Fruit fly (Drosophila melanogaster) whole organism, embryonic: Measurements from ENCODE around the gene CG17207.

Source experiments
- Abd-B ChIP-seq: fragments of 200-800 bp; sonication (Bioruptor generic); optimal IDR thresholded peaks from 2 replicates; lab custom pipeline; 2018; ENCODE audit warnings: missing biosample characterization, mild to moderate bottlenecking, missing genetic modification characterization, moderate library complexity
- Atf3 ChIP-seq: fragments of 200-800 bp; sonication (Bioruptor generic); optimal IDR thresholded peaks from 3 replicates; lab custom pipeline; 2016; ENCODE audit warnings: missing biosample characterization, missing genetic modification characterization
- CG11093 ChIP-seq: fragments of 200-800 bp; sonication (Bioruptor generic); IDR thresholded peaks from 3 replicates; pipeline ENCODE4 v1.3.6; 2022; ENCODE audit warnings: missing biosample characterization, missing genetic modification characterization
- CG11695 ChIP-seq: fragments of 200-800 bp; sonication (Bioruptor generic); IDR thresholded peaks from 3 replicates; pipeline ENCODE4 v1.3.6; 2022; ENCODE audit warnings: missing biosample characterization, missing genetic modification characterization
- CG12071 ChIP-seq: fragments of 200-800 bp; sonication (Bioruptor generic); optimal IDR thresholded peaks from 3 replicates; lab custom pipeline; 2018; ENCODE audit warnings: missing biosample characterization, mild to moderate bottlenecking, missing genetic modification characterization
- CG12744 ChIP-seq: fragments of 200-800 bp; sonication (Bioruptor generic); optimal IDR thresholded peaks from 2 replicates; lab custom pipeline; 2016; ENCODE audit warnings: missing biosample characterization, missing genetic modification characterization
- CG13123 ChIP-seq: fragments of 200-800 bp; sonication (Bioruptor generic); optimal IDR thresholded peaks from 2 replicates; lab custom pipeline; 2016; ENCODE audit warnings: missing biosample characterization, missing genetic modification characterization
- CG15269 ChIP-seq: fragments of 200-800 bp; sonication (Bioruptor generic); optimal IDR thresholded peaks from 2 replicates; lab custom pipeline; 2018; ENCODE audit warnings: missing biosample characterization, mild to moderate bottlenecking, missing genetic modification characterization, moderate library complexity
- CG1602 ChIP-seq: fragments of 200-800 bp; sonication (Bioruptor generic); optimal IDR thresholded peaks from 3 replicates; lab custom pipeline; 2016; ENCODE audit warnings: missing biosample characterization, missing genetic modification characterization
- CG18599 ChIP-seq: fragments of 200-800 bp; sonication (Bioruptor generic); optimal IDR thresholded peaks from 3 replicates; lab custom pipeline; 2017; ENCODE audit warnings: missing biosample characterization, missing genetic modification characterization, mild to moderate bottlenecking, moderate library complexity, missing genetic modification reagents
- CG18619 ChIP-seq: fragments of 200-800 bp; sonication (Bioruptor generic); optimal IDR thresholded peaks from 3 replicates; lab custom pipeline; 2017; ENCODE audit warnings: missing biosample characterization, mild to moderate bottlenecking, missing genetic modification characterization
- CG2889 ChIP-seq: fragments of 200-800 bp; sonication (Bioruptor generic); IDR thresholded peaks from 3 replicates; pipeline ENCODE4 v1.3.6; 2022; ENCODE audit warnings: missing biosample characterization, missing genetic modification characterization
- CG31441 ChIP-seq: fragments of 200-800 bp; sonication (Bioruptor generic); IDR thresholded peaks from 2 replicates; pipeline ENCODE4 v1.3.6; 2022; ENCODE audit warnings: missing biosample characterization, missing genetic modification characterization
- CG34422 ChIP-seq: fragments of 200-800 bp; sonication (Bioruptor generic); IDR thresholded peaks from 3 replicates; pipeline ENCODE4 v1.3.6; 2022; ENCODE audit warnings: missing biosample characterization, missing genetic modification characterization
- CG3838 ChIP-seq: fragments of 200-800 bp; sonication (Bioruptor generic); optimal IDR thresholded peaks from 3 replicates; lab custom pipeline; 2016; ENCODE audit warnings: missing biosample characterization, missing genetic modification characterization
- CG4328 ChIP-seq: fragments of 200-800 bp; sonication (Bioruptor generic); optimal IDR thresholded peaks from 3 replicates; lab custom pipeline; 2017; ENCODE audit warnings: missing biosample characterization, missing genetic modification reagents, missing genetic modification characterization
- CG4730 ChIP-seq: fragments of 200-800 bp; sonication (Bioruptor generic); IDR thresholded peaks from 2 replicates; pipeline ENCODE4 v1.3.6; 2022; ENCODE audit warnings: missing biosample characterization, missing genetic modification characterization
- CkIIα-i1 ChIP-seq: fragments of 200-800 bp; sonication (Bioruptor generic); IDR thresholded peaks from 2 replicates; pipeline ENCODE4 v1.3.6; 2022; ENCODE audit warnings: missing biosample characterization, missing genetic modification characterization
- Fer2 ChIP-seq: fragments of 200-800 bp; sonication (Bioruptor generic); optimal IDR thresholded peaks from 2 replicates; lab custom pipeline; 2018; ENCODE audit warnings: missing biosample characterization, mild to moderate bottlenecking, missing genetic modification characterization, moderate library complexity
- H15 ChIP-seq: fragments of 200-800 bp; sonication (Bioruptor generic); IDR thresholded peaks from 3 replicates; pipeline ENCODE4 v1.3.6; 2022; ENCODE audit warnings: missing biosample characterization, missing genetic modification characterization
- Hsf ChIP-seq: fragments of 200-800 bp; sonication (Bioruptor generic); optimal IDR thresholded peaks from 3 replicates; lab custom pipeline; 2016; ENCODE audit warnings: missing biosample characterization, missing genetic modification characterization
- Lhr ChIP-seq: fragments of 200-800 bp; sonication (Bioruptor generic); optimal IDR thresholded peaks from 3 replicates; lab custom pipeline; 2017; ENCODE audit warnings: mild to moderate bottlenecking, missing biosample characterization, missing genetic modification reagents, missing genetic modification characterization
- NFAT ChIP-seq: fragments of 200-800 bp; sonication (Bioruptor generic); IDR thresholded peaks from 2 replicates; pipeline ENCODE4 v1.3.6; 2022; ENCODE audit warnings: missing biosample characterization, missing genetic modification characterization
- Rx ChIP-seq: fragments of 200-800 bp; sonication (Bioruptor generic); IDR thresholded peaks from 2 replicates; pipeline ENCODE4 v1.3.6; 2022; ENCODE audit warnings: missing biosample characterization, missing genetic modification characterization
- Sin3A ChIP-seq: fragments of >200 bp; optimal IDR thresholded peaks from 2 replicates; lab custom pipeline; 2018
- Ssrp ChIP-seq: fragments of 200-800 bp; sonication (Bioruptor generic); optimal IDR thresholded peaks from 2 replicates; lab custom pipeline; 2018; ENCODE audit warnings: missing biosample characterization, mild to moderate bottlenecking, missing genetic modification characterization, moderate library complexity
- Usf ChIP-seq: fragments of 200-800 bp; sonication (Bioruptor generic); optimal IDR thresholded peaks from 2 replicates; lab custom pipeline; 2017; ENCODE audit warnings: missing genotype, missing biosample characterization, missing genetic modification characterization
- Vsx1 ChIP-seq: fragments of 200-800 bp; sonication (Bioruptor generic); optimal IDR thresholded peaks from 2 replicates; lab custom pipeline; 2017; ENCODE audit warnings: missing biosample characterization, mild to moderate bottlenecking, missing genetic modification characterization, missing genetic modification reagents
- aop ChIP-seq: fragments of 200-800 bp; sonication (Bioruptor generic); IDR thresholded peaks from 2 replicates; pipeline ENCODE4 v1.3.6; 2022; ENCODE audit warnings: missing biosample characterization, missing genetic modification characterization
- da ChIP-seq: fragments of 200-800 bp; sonication (Bioruptor generic); optimal IDR thresholded peaks from 2 replicates; lab custom pipeline; 2016; ENCODE audit warnings: missing biosample characterization, missing genetic modification characterization
- disco-r ChIP-seq: fragments of 200-800 bp; sonication (Bioruptor generic); optimal IDR thresholded peaks from 2 replicates; lab custom pipeline; 2016; ENCODE audit warnings: missing biosample characterization, missing genetic modification characterization
- exex ChIP-seq: fragments of 200-800 bp; sonication (Bioruptor generic); optimal IDR thresholded peaks from 4 replicates; lab custom pipeline; 2018; ENCODE audit warnings: missing biosample characterization, mild to moderate bottlenecking, missing genetic modification characterization, moderate library complexity
- fd96Cb ChIP-seq: fragments of 200-800 bp; sonication (Bioruptor generic); optimal IDR thresholded peaks from 2 replicates; lab custom pipeline; 2018; ENCODE audit warnings: missing biosample characterization, mild to moderate bottlenecking, missing genetic modification characterization, moderate library complexity
- hbn ChIP-seq: fragments of 200-800 bp; sonication (Bioruptor generic); IDR thresholded peaks from 2 replicates; pipeline ENCODE4 v1.3.6; 2022; ENCODE audit warnings: missing biosample characterization, missing genetic modification characterization; ENCODE audit not compliant: partially characterized antibody
- ind ChIP-seq: fragments of 200-800 bp; sonication (Bioruptor generic); optimal IDR thresholded peaks from 3 replicates; lab custom pipeline; 2016; ENCODE audit warnings: missing biosample characterization, missing genetic modification characterization
- insv ChIP-seq, 2 experiments: fragments of 200-800 bp; sonication (Bioruptor generic); optimal IDR thresholded peaks; 3 replicates each; lab custom pipeline; 2016 to 2018; ENCODE audit warnings: missing biosample characterization in 2 of 2, missing genetic modification characterization in 2 of 2
- kah ChIP-seq: fragments of 200-800 bp; sonication (Bioruptor generic); optimal IDR thresholded peaks from 2 replicates; lab custom pipeline; 2018; ENCODE audit warnings: missing biosample characterization, mild to moderate bottlenecking, missing genetic modification characterization
- ken ChIP-seq: fragments of 200-800 bp; sonication (Bioruptor generic); IDR thresholded peaks from 3 replicates; pipeline ENCODE4 v1.3.6; 2022; ENCODE audit warnings: missing biosample characterization, missing genetic modification characterization
- klu ChIP-seq: fragments of 200-800 bp; sonication (Bioruptor generic); IDR thresholded peaks from 2 replicates; pipeline ENCODE4 v1.3.6; 2022; ENCODE audit warnings: missing biosample characterization, missing genetic modification characterization
- kni ChIP-seq: fragments of 200-800 bp; sonication (Bioruptor generic); optimal IDR thresholded peaks from 3 replicates; lab custom pipeline; 2017; ENCODE audit warnings: mild to moderate bottlenecking, missing biosample characterization, missing genetic modification reagents, missing genetic modification characterization
- nom ChIP-seq: fragments of 200-800 bp; sonication (Bioruptor generic); optimal IDR thresholded peaks from 2 replicates; lab custom pipeline; 2017; ENCODE audit warnings: missing biosample characterization, missing genetic modification characterization, mild to moderate bottlenecking, moderate library complexity, missing genetic modification reagents
- pfk ChIP-seq: fragments of 200-800 bp; sonication (Bioruptor generic); optimal IDR thresholded peaks from 2 replicates; lab custom pipeline; 2018; ENCODE audit warnings: missing biosample characterization, mild to moderate bottlenecking, missing genetic modification characterization, moderate library complexity
- salm ChIP-seq: fragments of 200-800 bp; sonication (Bioruptor generic); optimal IDR thresholded peaks from 2 replicates; lab custom pipeline; 2018; ENCODE audit warnings: missing biosample characterization, mild to moderate bottlenecking, missing genetic modification characterization
- so ChIP-seq: fragments of 200-800 bp; sonication (Bioruptor generic); IDR thresholded peaks from 3 replicates; pipeline ENCODE4 v1.3.6; 2022; ENCODE audit warnings: missing biosample characterization, missing genetic modification characterization
- tna ChIP-seq: fragments of 200-800 bp; sonication (Bioruptor generic); IDR thresholded peaks from 2 replicates; pipeline ENCODE4 v1.3.6; 2022; ENCODE audit warnings: missing biosample characterization, missing genetic modification characterization; ENCODE audit not compliant: partially characterized antibody
- ttk ChIP-seq: fragments of 200-800 bp; sonication (Bioruptor generic); IDR thresholded peaks from 2 replicates; pipeline ENCODE4 v2.1.2; 2022; ENCODE audit warnings: missing biosample characterization, missing genetic modification characterization
- unc-4 ChIP-seq: fragments of 200-800 bp; sonication (Bioruptor generic); IDR thresholded peaks from 2 replicates; pipeline ENCODE4 v1.3.6; 2022; ENCODE audit warnings: missing biosample characterization, missing genetic modification characterization; ENCODE audit not compliant: partially characterized antibody
- unpg ChIP-seq: fragments of 200-800 bp; sonication (Bioruptor generic); optimal IDR thresholded peaks from 3 replicates; lab custom pipeline; 2018; ENCODE audit warnings: missing biosample characterization, mild to moderate bottlenecking, missing genetic modification characterization, moderate library complexity
- wek ChIP-seq: fragments of 200-800 bp; sonication (Bioruptor generic); optimal IDR thresholded peaks from 3 replicates; lab custom pipeline; 2018; ENCODE audit warnings: missing biosample characterization, mild to moderate bottlenecking, missing genetic modification characterization, moderate library complexity
- zfh2 ChIP-seq: fragments of 200-800 bp; sonication (Bioruptor generic); optimal IDR thresholded peaks from 2 replicates; lab custom pipeline; 2016; ENCODE audit warnings: missing biosample characterization, missing genetic modification characterization

Gene CG17207

dm6 chr3R:12425510-12426309 lies 13.2 kb downstream of the CG17207 start, which contains the start of gene Pp1-87B (continued):
- TF ChIP-seq Sin3A = peak; percentile 100
- no peak for TF ChIP-seq CG4730 (GFP tag; lab: Robert Waterston, UW)
- TF ChIP-seq NFAT (GFP tag; lab: Robert Waterston, UW) = no peak
- TF ChIP-seq so (GFP tag; lab: Robert Waterston, UW) = no peak
- TF ChIP-seq CG34422 (GFP tag; lab: Robert Waterston, UW) = peak; percentile 31; the same call in 1 of the 3 replicates
- TF ChIP-seq CG4328 (GFP tag; lab: Kevin White, UChicago) = peak; percentile 32
- no peak for TF ChIP-seq pfk (GFP tag; lab: Kevin White, UChicago)
- TF ChIP-seq tna = no peak; the same call in 1 of the 2 replicates
- TF ChIP-seq Lhr (GFP tag; lab: Kevin White, UChicago) = peak; percentile 85
- no peak for TF ChIP-seq CG11695 (GFP tag; lab: Robert Waterston, UW)
- TF ChIP-seq salm (tag; lab: Kevin White, UChicago) = no peak
- no peak for TF ChIP-seq CG13123
- TF ChIP-seq da (GFP tag; lab: Kevin White, UChicago) = no peak
- TF ChIP-seq CG31441 = peak; percentile 25; the same call in 1 of the 2 replicates
- no peak for TF ChIP-seq CG12744 (GFP tag; lab: Kevin White, UChicago)
- no peak for TF ChIP-seq CG18599 (GFP tag; lab: Kevin White, UChicago)
- TF ChIP-seq exex (tag; lab: Kevin White, UChicago) = no peak
- peak; percentile 29 for TF ChIP-seq Usf (GFP tag; lab: Kevin White, UChicago)
- no peak for TF ChIP-seq kah (GFP tag; lab: Kevin White, UChicago)
- no peak for TF ChIP-seq Fer2 (tag; lab: Kevin White, UChicago)
- no peak for TF ChIP-seq Vsx1
- TF ChIP-seq insv (GFP tag; optimal IDR thresholded peaks at IDR 0.05; lab: Kevin White, UChicago) = peak; percentile 88 to 99
- no peak for TF ChIP-seq CG3838
- 0 out of 2 replicates have a peak, but pooled peaks have one; percentile 28 for TF ChIP-seq hbn (GFP tag; lab: Robert Waterston, UW)
- no peak for TF ChIP-seq klu (GFP tag; lab: Robert Waterston, UW)
- TF ChIP-seq Atf3 (GFP tag; lab: Kevin White, UChicago) = no peak
- TF ChIP-seq CG12071 (GFP tag; lab: Kevin White, UChicago) = no peak
- TF ChIP-seq Ssrp (tag; lab: Kevin White, UChicago) = no peak
- TF ChIP-seq CG11093 (GFP tag; lab: Robert Waterston, UW) = no peak
- no peak for TF ChIP-seq CG1602 (GFP tag; lab: Kevin White, UChicago)
- TF ChIP-seq unc-4 (GFP tag; lab: Robert Waterston, UW) = no peak
- TF ChIP-seq CG18619 = peak; percentile 37
- no peak for TF ChIP-seq wek (GFP tag; lab: Kevin White, UChicago)
- TF ChIP-seq CG15269 (tag; lab: Kevin White, UChicago) = no peak
- TF ChIP-seq ind (GFP tag; lab: Kevin White, UChicago) = no peak
- peak; percentile 13 for TF ChIP-seq Hsf (GFP tag; lab: Kevin White, UChicago)
- TF ChIP-seq ttk = no peak
- no peak for TF ChIP-seq fd96Cb (tag; lab: Kevin White, UChicago)
- no peak for TF ChIP-seq aop (GFP tag; lab: Robert Waterston, UW)
- TF ChIP-seq H15 (GFP tag; lab: Robert Waterston, UW) = no peak
- TF ChIP-seq CkIIα-i1 (GFP tag; lab: Robert Waterston, UW) = no peak
- TF ChIP-seq zfh2 = no peak
- TF ChIP-seq ken (GFP tag; lab: Robert Waterston, UW) = no peak
- TF ChIP-seq disco-r (GFP tag; lab: Kevin White, UChicago) = no peak
- TF ChIP-seq nom (GFP tag; lab: Kevin White, UChicago) = no peak
- no peak for TF ChIP-seq Rx
- TF ChIP-seq kni (GFP tag; lab: Kevin White, UChicago) = peak; percentile 70
- peak; percentile 30 for TF ChIP-seq Abd-B (GFP tag; lab: Kevin White, UChicago)
- TF ChIP-seq CG2889 (GFP tag; lab: Robert Waterston, UW) = no peak
- no peak for TF ChIP-seq unpg
